Fruit fly (Drosophila melanogaster) whole organism, embryonic: ENCODE data around the gene heix.

Experiments used
- ATbp ChIP-seq: fragments of 200-800 bp; sonication (Bioruptor generic); optimal IDR thresholded peaks from 2 replicates; lab custom pipeline; 2017; ENCODE audit warnings: missing biosample characterization, mild to moderate bottlenecking, missing genetic modification characterization, missing genetic modification reagents
- CG1024 ChIP-seq: fragments of 200-800 bp; sonication (Bioruptor generic); IDR thresholded peaks from 2 replicates; pipeline ENCODE4 v1.3.6; 2022; ENCODE audit warnings: missing biosample characterization, missing genetic modification characterization
- CG10543 ChIP-seq: fragments of 200-800 bp; sonication (Bioruptor generic); optimal IDR thresholded peaks from 3 replicates; lab custom pipeline; 2017; ENCODE audit warnings: missing biosample characterization, mild to moderate bottlenecking, missing genetic modification characterization, moderate library complexity
- CG12071 ChIP-seq: fragments of 200-800 bp; sonication (Bioruptor generic); optimal IDR thresholded peaks from 3 replicates; lab custom pipeline; 2018; ENCODE audit warnings: missing biosample characterization, mild to moderate bottlenecking, missing genetic modification characterization
- CG14965 ChIP-seq: fragments of 200-800 bp; sonication (Bioruptor generic); optimal IDR thresholded peaks from 2 replicates; lab custom pipeline; 2016; ENCODE audit warnings: missing biosample characterization, missing genetic modification characterization, borderline replicate concordance
- CG15479 ChIP-seq: fragments of 200-800 bp; sonication (Bioruptor generic); optimal IDR thresholded peaks from 3 replicates; lab custom pipeline; 2019; ENCODE audit warnings: missing biosample characterization, mild to moderate bottlenecking, missing genetic modification characterization, moderate library complexity
- CG16863 ChIP-seq: fragments of 200-800 bp; sonication (Bioruptor generic); optimal IDR thresholded peaks from 3 replicates; lab custom pipeline; 2016; ENCODE audit warnings: missing biosample characterization, missing genetic modification characterization
- CG2116 ChIP-seq: fragments of 200-800 bp; sonication (Bioruptor generic); optimal IDR thresholded peaks from 3 replicates; lab custom pipeline; 2018; ENCODE audit warnings: missing biosample characterization, mild to moderate bottlenecking, missing genetic modification characterization
- CG30431 ChIP-seq: fragments of 200-800 bp; sonication (Bioruptor generic); optimal IDR thresholded peaks from 2 replicates; lab custom pipeline; 2017; ENCODE audit warnings: missing biosample characterization, missing genetic modification characterization
- CG31441 ChIP-seq: fragments of 200-800 bp; sonication (Bioruptor generic); IDR thresholded peaks from 2 replicates; pipeline ENCODE4 v1.3.6; 2022; ENCODE audit warnings: missing biosample characterization, missing genetic modification characterization
- CG32772 ChIP-seq: fragments of 200-800 bp; sonication (Bioruptor generic); IDR thresholded peaks from 2 replicates; pipeline ENCODE4 v1.3.6; 2022; ENCODE audit warnings: missing biosample characterization, missing genetic modification characterization
- CG34376 ChIP-seq: fragments of 200-800 bp; sonication (Bioruptor generic); optimal IDR thresholded peaks from 2 replicates; lab custom pipeline; 2018; ENCODE audit warnings: missing biosample characterization, mild to moderate bottlenecking, missing genetic modification characterization
- CG3838 ChIP-seq: fragments of 200-800 bp; sonication (Bioruptor generic); optimal IDR thresholded peaks from 3 replicates; lab custom pipeline; 2016; ENCODE audit warnings: missing biosample characterization, missing genetic modification characterization
- CG5180 ChIP-seq: fragments of 200-800 bp; sonication (Bioruptor generic); optimal IDR thresholded peaks from 3 replicates; lab custom pipeline; 2017; ENCODE audit warnings: missing biosample characterization, missing genetic modification characterization, mild to moderate bottlenecking, moderate library complexity, missing genetic modification reagents
- CG6689 ChIP-seq: fragments of 200-800 bp; sonication (Bioruptor generic); IDR thresholded peaks from 2 replicates; pipeline ENCODE4 v1.3.6; 2022; ENCODE audit warnings: missing biosample characterization, missing genetic modification characterization
- CG7556 ChIP-seq: fragments of 200-800 bp; sonication (Bioruptor generic); optimal IDR thresholded peaks from 2 replicates; lab custom pipeline; 2017; ENCODE audit warnings: missing biosample characterization, mild to moderate bottlenecking, missing genetic modification characterization
- CG7839 ChIP-seq: fragments of 200-800 bp; sonication (Bioruptor generic); optimal IDR thresholded peaks from 3 replicates; lab custom pipeline; 2018; ENCODE audit warnings: missing biosample characterization, mild to moderate bottlenecking, missing genetic modification characterization, moderate library complexity
- CG8359 ChIP-seq: fragments of 200-800 bp; sonication (Bioruptor generic); optimal IDR thresholded peaks from 2 replicates; lab custom pipeline; 2017; ENCODE audit warnings: missing biosample characterization, mild to moderate bottlenecking, missing genetic modification characterization, borderline replicate concordance
- CG9876 ChIP-seq: fragments of 200-800 bp; sonication (Bioruptor generic); optimal IDR thresholded peaks from 2 replicates; lab custom pipeline; 2016; ENCODE audit warnings: missing biosample characterization, missing genetic modification characterization
- Camta ChIP-seq: fragments of 200-800 bp; sonication (Bioruptor generic); optimal IDR thresholded peaks from 2 replicates; lab custom pipeline; 2016; ENCODE audit warnings: missing biosample characterization, missing genetic modification characterization
- D ChIP-seq, 2 experiments: fragments of 200-800 bp in 1 of 2; fragments of >200 bp in 1 of 2; sonication (Bioruptor generic) in 1 of 2; optimal IDR thresholded peaks; 2 replicates in 1 of 2; 3 replicates in 1 of 2; lab custom pipeline; 2017; ENCODE audit warnings: mild to moderate bottlenecking in 1 of 2, missing biosample characterization in 1 of 2, missing genetic modification characterization in 1 of 2, missing genetic modification reagents in 1 of 2
- Dad ChIP-seq: fragments of 200-800 bp; sonication (Bioruptor generic); optimal IDR thresholded peaks from 3 replicates; lab custom pipeline; 2016; ENCODE audit warnings: missing biosample characterization, missing genetic modification characterization
- Deaf1 ChIP-seq: fragments of 200-800 bp; optimal IDR thresholded peaks from 3 replicates; lab custom pipeline; 2019; ENCODE audit warnings: missing biosample characterization, mild to moderate bottlenecking, missing genetic modification characterization, moderate library complexity
- Eip74EF ChIP-seq, 2 experiments: fragments of 200-800 bp in 1 of 2; fragments of >200 bp in 1 of 2; sonication (Bioruptor generic) in 1 of 2; optimal IDR thresholded peaks; 2 replicates each; lab custom pipeline; 2017 to 2019; ENCODE audit warnings: missing biosample characterization in 2 of 2, missing genetic modification characterization in 2 of 2, mild to moderate bottlenecking in 1 of 2, moderate library complexity in 1 of 2
- Elba2 ChIP-seq: fragments of 200-800 bp; sonication (Bioruptor generic); optimal IDR thresholded peaks from 3 replicates; lab custom pipeline; 2016; ENCODE audit warnings: missing biosample characterization, missing genetic modification characterization
- Jarid2 ChIP-seq: fragments of 200-800 bp; sonication (Bioruptor generic); optimal IDR thresholded peaks from 3 replicates; lab custom pipeline; 2017; ENCODE audit warnings: mild to moderate bottlenecking, missing biosample characterization, missing genetic modification reagents, missing genetic modification characterization
- MBD-R2 ChIP-seq: fragments of 200-800 bp; sonication (Bioruptor generic); IDR thresholded peaks from 2 replicates; pipeline ENCODE4 v1.3.6; 2022; ENCODE audit warnings: missing biosample characterization, missing genetic modification characterization
- Myb ChIP-seq: fragments of 200-800 bp; sonication (Bioruptor generic); optimal IDR thresholded peaks from 2 replicates; lab custom pipeline; 2016; ENCODE audit warnings: missing biosample characterization, missing genetic modification characterization
- Sox102F ChIP-seq: fragments of 200-800 bp; sonication (Bioruptor generic); optimal IDR thresholded peaks from 2 replicates; lab custom pipeline; 2018; ENCODE audit warnings: missing biosample characterization, mild to moderate bottlenecking, missing genetic modification characterization, moderate library complexity
- Tbp ChIP-seq: fragments of >200 bp; optimal IDR thresholded peaks from 2 replicates; lab custom pipeline; 2018; ENCODE audit warnings: missing biosample characterization, missing genetic modification characterization
- cas ChIP-seq: fragments of 200-800 bp; sonication (Bioruptor generic); IDR thresholded peaks from 2 replicates; pipeline ENCODE4 v1.3.6; 2022; ENCODE audit warnings: missing biosample characterization, missing genetic modification characterization
- corto ChIP-seq: fragments of 200-800 bp; sonication (Bioruptor generic); optimal IDR thresholded peaks from 2 replicates; lab custom pipeline; 2016; ENCODE audit warnings: missing biosample characterization, mild to moderate bottlenecking, missing genetic modification characterization, moderate library complexity
- en ChIP-seq: fragments of 200-800 bp; sonication (Bioruptor generic); optimal IDR thresholded peaks from 2 replicates; lab custom pipeline; 2016; ENCODE audit warnings: missing biosample characterization, missing genetic modification characterization
- exex ChIP-seq: fragments of 200-800 bp; sonication (Bioruptor generic); optimal IDR thresholded peaks from 4 replicates; lab custom pipeline; 2018; ENCODE audit warnings: missing biosample characterization, mild to moderate bottlenecking, missing genetic modification characterization, moderate library complexity
- gfzf ChIP-seq: fragments of 200-800 bp; sonication (Bioruptor generic); optimal IDR thresholded peaks from 2 replicates; lab custom pipeline; 2016; ENCODE audit warnings: missing biosample characterization, mild to moderate bottlenecking, missing genetic modification characterization, moderate library complexity
- hkb ChIP-seq, 2 experiments: fragments of 200-800 bp in 1 of 2; fragments of >200 bp in 1 of 2; sonication (Bioruptor generic) in 1 of 2; IDR thresholded peaks in 1 of 2; optimal IDR thresholded peaks in 1 of 2; 2 replicates each; pipeline versions ENCODE4 v1.3.6 to Lab custom; 2017 to 2022; ENCODE audit warnings: missing biosample characterization in 1 of 2, missing genetic modification characterization in 1 of 2
- mam ChIP-seq: fragments of 200-800 bp; sonication (Bioruptor generic); optimal IDR thresholded peaks from 3 replicates; lab custom pipeline; 2016; ENCODE audit warnings: missing biosample characterization, missing genetic modification characterization
- pb ChIP-seq: fragments of 200-800 bp; sonication (Bioruptor generic); optimal IDR thresholded peaks from 3 replicates; lab custom pipeline; 2016; ENCODE audit warnings: missing biosample characterization, missing genetic modification characterization
- pfk ChIP-seq: fragments of 200-800 bp; sonication (Bioruptor generic); optimal IDR thresholded peaks from 2 replicates; lab custom pipeline; 2018; ENCODE audit warnings: missing biosample characterization, mild to moderate bottlenecking, missing genetic modification characterization, moderate library complexity
- pho ChIP-seq: fragments of 200-800 bp; sonication (Bioruptor generic); optimal IDR thresholded peaks from 2 replicates; lab custom pipeline; 2016; ENCODE audit warnings: missing biosample characterization, missing genetic modification characterization
- scrt ChIP-seq: fragments of 200-800 bp; sonication (Bioruptor generic); optimal IDR thresholded peaks from 2 replicates; lab custom pipeline; 2018; ENCODE audit warnings: missing biosample characterization, mild to moderate bottlenecking, missing genetic modification characterization, moderate library complexity
- sd ChIP-seq: fragments of 200-800 bp; sonication (Bioruptor generic); optimal IDR thresholded peaks from 3 replicates; lab custom pipeline; 2018; ENCODE audit warnings: missing biosample characterization, mild to moderate bottlenecking, missing genetic modification characterization, moderate library complexity
- shn ChIP-seq: fragments of 200-800 bp; sonication (Bioruptor generic); optimal IDR thresholded peaks from 3 replicates; lab custom pipeline; 2016; ENCODE audit warnings: missing biosample characterization, missing genetic modification characterization
- sim ChIP-seq: fragments of 200-800 bp; sonication (Bioruptor generic); IDR thresholded peaks from 2 replicates; pipeline ENCODE4 v1.3.6; 2022; ENCODE audit warnings: missing biosample characterization, missing genetic modification characterization
- sr ChIP-seq: fragments of 200-800 bp; sonication (Bioruptor generic); IDR thresholded peaks from 3 replicates; pipeline ENCODE4 v1.3.6; 2022; ENCODE audit warnings: missing biosample characterization, missing genetic modification characterization
- stwl ChIP-seq: fragments of 200-800 bp; sonication (Bioruptor generic); optimal IDR thresholded peaks from 3 replicates; lab custom pipeline; 2018; ENCODE audit warnings: missing biosample characterization, mild to moderate bottlenecking, missing genetic modification characterization, moderate library complexity
- unc-4 ChIP-seq: fragments of 200-800 bp; sonication (Bioruptor generic); IDR thresholded peaks from 2 replicates; pipeline ENCODE4 v1.3.6; 2022; ENCODE audit warnings: missing biosample characterization, missing genetic modification characterization; ENCODE audit not compliant: partially characterized antibody
- usp ChIP-seq: fragments of >200 bp; optimal IDR thresholded peaks from 2 replicates; lab custom pipeline; 2017; ENCODE audit warnings: missing biosample characterization, missing genetic modification characterization

heix gene

DNA sequence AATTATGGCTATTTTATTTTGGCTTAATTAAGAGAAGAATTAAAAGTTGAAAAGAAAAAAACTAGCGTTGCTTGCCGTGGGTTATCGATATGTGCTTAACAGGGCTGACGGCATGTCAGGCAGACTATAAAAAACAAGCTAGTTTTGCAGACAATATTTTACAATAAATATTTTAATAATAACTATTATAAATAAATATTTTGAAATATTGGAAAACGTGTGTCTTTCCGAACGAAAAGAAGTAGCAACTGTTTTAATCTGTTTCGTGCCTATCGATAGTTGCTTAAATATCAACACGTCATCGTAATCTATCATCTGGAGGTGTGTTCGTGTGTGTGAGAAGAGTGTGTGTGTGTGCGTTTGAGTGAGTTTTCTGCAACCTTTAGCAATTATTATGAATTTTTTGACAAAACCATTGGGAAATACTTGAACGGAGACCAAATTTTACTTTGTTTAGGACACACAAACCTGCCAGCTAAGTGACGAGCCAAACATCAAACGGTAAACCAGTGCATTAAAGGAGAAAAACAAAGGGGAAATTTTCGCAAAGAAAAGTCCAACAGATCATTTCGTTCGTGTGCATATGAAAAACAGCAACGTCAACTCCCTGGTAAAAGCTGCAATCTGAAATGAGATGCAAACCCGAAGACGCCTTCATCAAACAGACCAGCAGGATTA is 7.5 kb upstream of the heix start, which contains the start of the genes CG5861 and Syx5 (continued):
- no peak for TF ChIP-seq CG14965 (GFP tag; lab: Kevin White, UChicago)
- TF ChIP-seq sim (GFP tag; lab: Robert Waterston, UW) = no peak
- TF ChIP-seq unc-4 (GFP tag; lab: Robert Waterston, UW) = peak; percentile 95
- TF ChIP-seq CG32772 (GFP tag; lab: Robert Waterston, UW) = peak; percentile 74; the same call in 1 of the 2 replicates
- TF ChIP-seq CG7556 = peak; percentile 51
- peak; percentile 29; the same call in 1 of the 2 replicates for TF ChIP-seq CG6689 (GFP tag; lab: Robert Waterston, UW)
- peak; percentile 67 for TF ChIP-seq stwl (tag; lab: Kevin White, UChicago)
- no peak for TF ChIP-seq Elba2
- peak; percentile 87 for TF ChIP-seq MBD-R2 (GFP tag; lab: Robert Waterston, UW)
- TF ChIP-seq CG10543 (GFP tag; lab: Kevin White, UChicago) = peak; percentile 75
- TF ChIP-seq hkb (optimal IDR thresholded peaks at IDR 0.05; lab: Kevin White, UChicago) = no peak
- peak; percentile 66 for TF ChIP-seq hkb (GFP tag; IDR thresholded peaks at IDR 0.05; lab: Robert Waterston, UW)
- peak; percentile 99 for TF ChIP-seq CG2116 (GFP tag; lab: Kevin White, UChicago)
- peak in 1 of 2 experiments; percentile 0 for TF ChIP-seq Eip74EF (GFP tag; optimal IDR thresholded peaks at IDR 0.05; lab: Kevin White, UChicago)
- TF ChIP-seq D (optimal IDR thresholded peaks at IDR 0.05; lab: Kevin White, UChicago) = no peak
- TF ChIP-seq D (GFP tag; optimal IDR thresholded peaks at IDR 0.05; lab: Kevin White, UChicago) = no peak
- no peak for TF ChIP-seq corto
- TF ChIP-seq shn (GFP tag; lab: Kevin White, UChicago) = no peak
- TF ChIP-seq CG12071 (GFP tag; lab: Kevin White, UChicago) = no peak
- TF ChIP-seq mam (GFP tag; lab: Kevin White, UChicago) = no peak
- TF ChIP-seq pho (GFP tag; lab: Kevin White, UChicago) = no peak
- TF ChIP-seq pb (GFP tag; lab: Kevin White, UChicago) = no peak
- TF ChIP-seq CG8359 (GFP tag; lab: Kevin White, UChicago) = no peak
- peak; percentile 63 for TF ChIP-seq exex
- TF ChIP-seq Dad (GFP tag; lab: Kevin White, UChicago) = no peak
- peak; percentile 62 for TF ChIP-seq scrt
- no peak for TF ChIP-seq Myb (GFP tag; lab: Kevin White, UChicago)
- TF ChIP-seq CG30431 (GFP tag; lab: Kevin White, UChicago) = no peak
- TF ChIP-seq CG16863 (GFP tag; lab: Kevin White, UChicago) = no peak
- no peak for TF ChIP-seq sr (GFP tag; lab: Robert Waterston, UW)
- no peak for TF ChIP-seq Camta (GFP tag; lab: Kevin White, UChicago)
- TF ChIP-seq Sox102F (GFP tag; lab: Kevin White, UChicago) = no peak
- no peak for TF ChIP-seq CG7839 (tag; lab: Kevin White, UChicago)
- TF ChIP-seq CG34376 (GFP tag; lab: Kevin White, UChicago) = peak; percentile 75
- no peak for TF ChIP-seq en (GFP tag; lab: Kevin White, UChicago)
- no peak for TF ChIP-seq gfzf (GFP tag; lab: Kevin White, UChicago)
- no peak for TF ChIP-seq CG3838 (GFP tag; lab: Kevin White, UChicago)
- no peak for TF ChIP-seq Tbp (GFP tag; lab: Kevin White, UChicago)
- TF ChIP-seq Deaf1 (tag; lab: Kevin White, UChicago) = no peak
- 0 out of 2 replicates have a peak, but pooled peaks have one; percentile 27 for TF ChIP-seq cas
- TF ChIP-seq CG31441 (GFP tag; lab: Robert Waterston, UW) = no peak; the same call in none of the 2 replicates
- no peak for TF ChIP-seq usp (GFP tag; lab: Kevin White, UChicago)
- TF ChIP-seq pfk = no peak
- TF ChIP-seq CG5180 (GFP tag; lab: Kevin White, UChicago) = no peak
- no peak for TF ChIP-seq CG15479
- no peak for TF ChIP-seq CG9876
- TF ChIP-seq ATbp (GFP tag; lab: Kevin White, UChicago) = no peak
- no peak for TF ChIP-seq Jarid2 (GFP tag; lab: Kevin White, UChicago)
- TF ChIP-seq sd (tag; lab: Kevin White, UChicago) = peak; percentile 63
- no peak for TF ChIP-seq CG1024
